Fruit fly (Drosophila melanogaster) whole organism, pupa: ENCODE data around the gene CG6067.

Source experiments
- CG10348 ChIP-seq: fragments of 200-800 bp; sonication (Bioruptor generic); IDR thresholded peaks from 2 replicates; pipeline ENCODE4 v1.3.6; 2022; ENCODE audit warnings: missing biosample characterization, missing genetic modification characterization
- CG12605 ChIP-seq: fragments of 200-800 bp; sonication (Bioruptor generic); IDR thresholded peaks from 2 replicates; pipeline ENCODE4 v1.3.6; 2022; ENCODE audit warnings: missing biosample characterization, missing genetic modification characterization
- CG13204 ChIP-seq: fragments of 200-800 bp; sonication (Bioruptor generic); optimal IDR thresholded peaks from 2 replicates; lab custom pipeline; 2018; ENCODE audit warnings: missing biosample characterization, mild to moderate bottlenecking, missing genetic modification characterization, moderate library complexity
- CG14655 ChIP-seq: fragments of 200-800 bp; sonication (Bioruptor generic); optimal IDR thresholded peaks from 3 replicates; lab custom pipeline; 2017; ENCODE audit warnings: mild to moderate bottlenecking, missing biosample characterization, missing genetic modification reagents, missing genetic modification characterization
- CG15710 ChIP-seq: fragments of 200-800 bp; sonication (Bioruptor generic); optimal IDR thresholded peaks from 2 replicates; lab custom pipeline; 2018; ENCODE audit warnings: missing biosample characterization, mild to moderate bottlenecking, missing genetic modification characterization, moderate library complexity
- CG17806 ChIP-seq: fragments of 200-800 bp; sonication (Bioruptor generic); optimal IDR thresholded peaks from 2 replicates; lab custom pipeline; 2018; ENCODE audit warnings: missing biosample characterization, mild to moderate bottlenecking, missing genetic modification characterization, moderate library complexity
- CG32121 ChIP-seq: fragments of 200-800 bp; sonication (Bioruptor generic); IDR thresholded peaks from 2 replicates; pipeline ENCODE4 v1.3.6; 2022; ENCODE audit warnings: missing biosample characterization, missing genetic modification characterization
- CG34367 ChIP-seq: fragments of 200-800 bp; sonication (Bioruptor generic); optimal IDR thresholded peaks from 2 replicates; lab custom pipeline; 2018; ENCODE audit warnings: missing biosample characterization, mild to moderate bottlenecking, missing genetic modification characterization
- CG4496 ChIP-seq: fragments of 200-800 bp; sonication (Bioruptor generic); IDR thresholded peaks from 3 replicates; pipeline ENCODE4 v1.3.6; 2022; ENCODE audit warnings: missing biosample characterization, missing genetic modification characterization
- CG8159 ChIP-seq: fragments of 200-800 bp; sonication (Bioruptor generic); optimal IDR thresholded peaks from 3 replicates; lab custom pipeline; 2018; ENCODE audit warnings: missing biosample characterization, mild to moderate bottlenecking, missing genetic modification characterization, moderate library complexity
- CG8301 ChIP-seq: fragments of 200-800 bp; sonication (Bioruptor generic); optimal IDR thresholded peaks from 2 replicates; lab custom pipeline; 2018; ENCODE audit warnings: missing biosample characterization, mild to moderate bottlenecking, missing genetic modification characterization
- CG9948 ChIP-seq: fragments of 200-800 bp; sonication (Bioruptor generic); optimal IDR thresholded peaks from 2 replicates; lab custom pipeline; 2018; ENCODE audit warnings: missing biosample characterization, mild to moderate bottlenecking, missing genetic modification characterization, moderate library complexity
- D1 ChIP-seq: fragments of 200-800 bp; sonication (Bioruptor generic); optimal IDR thresholded peaks from 2 replicates; lab custom pipeline; 2018; ENCODE audit warnings: missing biosample characterization, mild to moderate bottlenecking, missing genetic modification characterization, moderate library complexity
- EcR ChIP-seq: fragments of 200-800 bp; sonication (Bioruptor generic); optimal IDR thresholded peaks from 3 replicates; lab custom pipeline; 2019; ENCODE audit warnings: missing biosample characterization, missing genetic modification characterization, mild to moderate bottlenecking, moderate library complexity, missing genetic modification reagents
- Ets98B ChIP-seq: fragments of 200-800 bp; sonication (Bioruptor generic); IDR thresholded peaks from 2 replicates; pipeline ENCODE4 v1.3.6; 2022; ENCODE audit warnings: missing biosample characterization, missing genetic modification characterization
- Pif1A ChIP-seq: fragments of 200-800 bp; sonication (Bioruptor generic); optimal IDR thresholded peaks from 3 replicates; lab custom pipeline; 2016; ENCODE audit warnings: missing biosample characterization, missing genetic modification characterization
- Pif1B ChIP-seq: fragments of 200-800 bp; sonication (Bioruptor generic); optimal IDR thresholded peaks from 3 replicates; lab custom pipeline; 2016; ENCODE audit warnings: missing biosample characterization, missing genetic modification characterization
- Snoo ChIP-seq: fragments of 200-800 bp; sonication (Bioruptor generic); optimal IDR thresholded peaks from 3 replicates; lab custom pipeline; 2017; ENCODE audit warnings: missing biosample characterization, mild to moderate bottlenecking, missing genetic modification characterization, inconsistent platforms
- fd96Ca ChIP-seq: fragments of 200-800 bp; sonication (Bioruptor generic); IDR thresholded peaks from 3 replicates; pipeline ENCODE4 v1.3.6; 2022; ENCODE audit warnings: missing biosample characterization, missing genetic modification characterization
- gl ChIP-seq: fragments of 200-800 bp; sonication (Bioruptor generic); optimal IDR thresholded peaks from 2 replicates; lab custom pipeline; 2018; ENCODE audit warnings: missing biosample characterization, mild to moderate bottlenecking, missing genetic modification characterization
- rn ChIP-seq: fragments of 200-800 bp; sonication (Bioruptor generic); IDR thresholded peaks from 2 replicates; pipeline ENCODE4 v1.3.6; 2022; ENCODE audit warnings: missing biosample characterization, missing genetic modification characterization

The CG6067 gene

DNA sequence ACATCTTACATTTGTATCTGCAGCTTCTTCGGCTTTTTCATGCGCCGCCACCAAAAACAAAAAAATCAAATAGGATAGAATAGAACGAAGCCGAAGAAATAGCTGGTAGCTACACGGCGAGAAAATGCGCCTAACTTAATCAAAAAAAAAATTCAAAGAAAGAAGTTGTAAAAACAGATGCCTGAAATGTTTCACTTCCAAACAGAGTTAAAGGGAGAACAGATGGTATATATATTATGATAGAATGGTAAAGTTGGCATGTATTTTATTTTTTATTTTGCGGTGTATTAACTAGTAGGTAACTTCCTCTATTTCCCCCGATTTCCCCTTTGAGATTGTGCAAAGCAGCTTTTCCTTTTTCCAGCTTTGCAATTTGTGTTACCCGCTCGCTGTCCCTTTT, 31.1 kb upstream of the CG6067 start:
- TF ChIP-seq CG9948 (tag; lab: Kevin White, UChicago) (peak; percentile 59), gl (no peak), CG15710 (tag; lab: Kevin White, UChicago) (no peak), CG34367 (tag; lab: Kevin White, UChicago) (peak; percentile 37), CG10348 (no peak), CG32121 (GFP tag; lab: Robert Waterston, UW) (0 out of 2 replicates have a peak, but pooled peaks have one; percentile 14), Pif1B (GFP tag; lab: Kevin White, UChicago) (peak; percentile 64), CG14655 (GFP tag; lab: Kevin White, UChicago) (peak; percentile 91), D1 (tag; lab: Kevin White, UChicago) (peak; percentile 31), CG8301 (tag; lab: Kevin White, UChicago) (peak; percentile 84), fd96Ca (peak; percentile 59; the same call in 2 of the 3 replicates), CG17806 (peak; percentile 42), CG12605 (GFP tag; lab: Robert Waterston, UW) (peak; percentile 67), Pif1A (GFP tag; lab: Kevin White, UChicago) (peak; percentile 54), rn (GFP tag; lab: Robert Waterston, UW) (0 out of 2 replicates have a peak, but pooled peaks have one; percentile 33), Snoo (tag; lab: Kevin White, UChicago) (no peak), CG4496 (GFP tag; lab: Robert Waterston, UW) (peak; percentile 82), CG13204 (GFP tag; lab: Kevin White, UChicago) (no peak), Ets98B (GFP tag; lab: Robert Waterston, UW) (peak; percentile 65), CG8159 (tag; lab: Kevin White, UChicago) (peak; percentile 26), EcR (GFP tag; lab: Kevin White, UChicago) (no peak)

DNA sequence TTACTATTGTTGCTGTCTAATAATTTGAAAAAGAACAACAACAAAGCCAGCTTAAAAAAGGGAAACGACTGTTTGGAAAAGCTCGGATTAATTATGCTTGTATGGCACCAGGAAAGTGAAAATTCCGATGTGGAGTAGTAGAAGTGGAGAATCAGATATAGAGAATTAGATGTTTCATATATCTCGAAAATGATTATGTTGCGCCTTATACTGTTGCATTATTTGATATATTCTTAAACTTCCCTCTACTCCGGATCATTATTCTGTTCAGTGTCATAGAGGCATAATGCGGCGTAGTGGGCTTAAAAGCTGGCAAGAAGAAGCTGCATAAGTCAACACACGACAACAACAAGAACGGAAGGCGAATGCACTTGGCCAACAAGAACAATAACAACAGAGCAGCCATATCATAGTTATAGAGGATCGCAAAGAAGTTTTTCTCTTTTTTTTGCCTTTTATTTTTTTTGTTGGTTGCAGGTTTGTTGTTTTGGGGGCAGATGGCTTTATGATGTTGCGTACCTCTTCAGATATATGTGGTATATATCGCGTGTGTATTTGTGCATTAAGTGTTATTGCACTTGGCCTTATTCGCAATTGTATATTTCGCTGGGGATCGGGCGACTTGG, 29.5 kb upstream of the CG6067 start:
- peak; percentile 84 for TF ChIP-seq CG15710 (tag; lab: Kevin White, UChicago)
- TF ChIP-seq CG14655 (GFP tag; lab: Kevin White, UChicago): peak; percentile 94
- TF ChIP-seq Pif1A (GFP tag; lab: Kevin White, UChicago): peak; percentile 74
- TF ChIP-seq D1 (tag; lab: Kevin White, UChicago): peak; percentile 46
- TF ChIP-seq CG8301 (tag; lab: Kevin White, UChicago): peak; percentile 92
- TF ChIP-seq CG4496 (GFP tag; lab: Robert Waterston, UW): peak; percentile 93
- peak; percentile 89 for TF ChIP-seq EcR (GFP tag; lab: Kevin White, UChicago)
- TF ChIP-seq CG32121 (GFP tag; lab: Robert Waterston, UW): peak; percentile 49; the same call in 1 of the 2 replicates
- peak; percentile 87 for TF ChIP-seq Ets98B (GFP tag; lab: Robert Waterston, UW)
- peak; percentile 75 for TF ChIP-seq rn (GFP tag; lab: Robert Waterston, UW)
- peak; percentile 64 for TF ChIP-seq gl
- TF ChIP-seq CG12605 (GFP tag; lab: Robert Waterston, UW): peak; percentile 91
- TF ChIP-seq fd96Ca: peak; percentile 84
- TF ChIP-seq CG9948 (tag; lab: Kevin White, UChicago): peak; percentile 81
- TF ChIP-seq Pif1B (GFP tag; lab: Kevin White, UChicago): peak; percentile 79
- peak; percentile 84 for TF ChIP-seq CG34367 (tag; lab: Kevin White, UChicago)
- peak; percentile 57 for TF ChIP-seq Snoo (tag; lab: Kevin White, UChicago)
- peak; percentile 97 for TF ChIP-seq CG17806
- peak; percentile 85 for TF ChIP-seq CG8159 (tag; lab: Kevin White, UChicago)
- peak; percentile 16 for TF ChIP-seq CG13204 (GFP tag; lab: Kevin White, UChicago)
- no peak for TF ChIP-seq CG10348

DNA sequence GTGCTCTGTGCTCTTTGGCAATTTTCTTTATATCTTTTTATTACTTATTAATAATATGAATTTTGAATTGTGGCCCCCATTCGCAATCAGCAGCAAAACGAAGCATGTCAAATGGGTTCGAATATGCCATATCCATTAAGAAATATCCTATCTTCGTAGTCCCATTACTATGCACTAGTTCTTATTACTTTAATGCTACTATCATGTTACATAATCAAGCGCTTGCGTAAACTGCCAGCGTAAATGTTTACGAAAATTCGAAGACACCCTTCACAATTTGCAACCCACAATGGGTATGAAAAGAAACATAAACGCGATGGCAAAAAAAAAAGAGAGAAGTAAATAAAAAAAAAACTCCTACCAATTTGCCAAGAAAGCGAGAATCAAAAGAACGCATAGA, 28.7 kb upstream of the CG6067 start:
- TF ChIP-seq Pif1B (GFP tag; lab: Kevin White, UChicago): peak; percentile 57
- TF ChIP-seq EcR (GFP tag; lab: Kevin White, UChicago): no peak
- TF ChIP-seq CG32121 (GFP tag; lab: Robert Waterston, UW): peak; percentile 49; the same call in 1 of the 2 replicates
- TF ChIP-seq CG15710 (tag; lab: Kevin White, UChicago): peak; percentile 62
- TF ChIP-seq rn (GFP tag; lab: Robert Waterston, UW): no peak
- TF ChIP-seq D1 (tag; lab: Kevin White, UChicago): no peak
- peak; percentile 84 for TF ChIP-seq fd96Ca
- TF ChIP-seq CG12605 (GFP tag; lab: Robert Waterston, UW): peak; percentile 74
- TF ChIP-seq CG13204 (GFP tag; lab: Kevin White, UChicago): no peak
- TF ChIP-seq CG10348: no peak
- TF ChIP-seq Pif1A (GFP tag; lab: Kevin White, UChicago): peak; percentile 53
- TF ChIP-seq CG8301 (tag; lab: Kevin White, UChicago): peak; percentile 72
- peak; percentile 73 for TF ChIP-seq CG17806
- no peak for TF ChIP-seq Snoo (tag; lab: Kevin White, UChicago)
- TF ChIP-seq CG14655 (GFP tag; lab: Kevin White, UChicago): peak; percentile 77
- TF ChIP-seq CG34367 (tag; lab: Kevin White, UChicago): peak; percentile 76
- TF ChIP-seq CG8159 (tag; lab: Kevin White, UChicago): peak; percentile 65
- peak; percentile 70 for TF ChIP-seq Ets98B (GFP tag; lab: Robert Waterston, UW)
- TF ChIP-seq CG4496 (GFP tag; lab: Robert Waterston, UW): peak; percentile 70; the same call in 2 of the 3 replicates
- TF ChIP-seq CG9948 (tag; lab: Kevin White, UChicago): peak; percentile 75
- TF ChIP-seq gl: peak; percentile 28

DNA sequence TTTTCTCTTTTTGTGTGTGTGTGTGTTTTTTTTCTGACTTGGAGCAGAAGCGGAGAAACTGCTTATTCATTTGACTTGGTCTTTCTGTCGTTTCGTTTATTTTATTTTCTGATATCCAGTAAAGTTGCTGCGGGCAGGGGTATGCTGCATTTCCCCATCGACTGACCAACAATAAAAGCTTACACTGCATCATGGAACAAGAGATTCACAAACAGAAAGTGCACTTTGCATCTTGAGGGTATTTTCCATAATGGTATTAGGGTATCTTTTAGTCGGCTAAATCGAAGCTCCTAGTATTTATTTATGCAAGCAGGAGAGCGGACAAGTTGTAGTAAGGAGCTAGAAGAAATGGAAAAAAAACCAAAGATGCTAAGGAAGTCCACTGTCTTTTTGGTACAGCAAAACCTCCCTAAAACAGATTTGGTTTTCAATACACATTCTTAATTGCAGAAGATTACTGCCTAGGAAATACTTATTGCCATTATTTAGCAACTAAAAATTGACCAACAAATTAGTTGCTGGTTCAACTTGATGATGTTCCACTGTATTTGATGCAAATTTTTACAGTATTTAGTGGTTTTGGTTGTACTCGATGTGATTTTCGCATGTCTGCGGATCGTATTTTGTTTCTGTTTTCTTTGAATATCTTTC, 23.0 kb upstream of the CG6067 start:
- peak; percentile 67 for TF ChIP-seq CG34367 (tag; lab: Kevin White, UChicago)
- TF ChIP-seq gl: peak; percentile 59
- peak; percentile 88 for TF ChIP-seq Ets98B (GFP tag; lab: Robert Waterston, UW)
- peak; percentile 65 for TF ChIP-seq CG32121 (GFP tag; lab: Robert Waterston, UW)
- peak; percentile 77 for TF ChIP-seq CG12605 (GFP tag; lab: Robert Waterston, UW)
- peak; percentile 49 for TF ChIP-seq rn (GFP tag; lab: Robert Waterston, UW)
- no peak for TF ChIP-seq D1 (tag; lab: Kevin White, UChicago)
- peak; percentile 85 for TF ChIP-seq Pif1A (GFP tag; lab: Kevin White, UChicago)
- peak; percentile 91; the same call in 2 of the 3 replicates for TF ChIP-seq CG4496 (GFP tag; lab: Robert Waterston, UW)
- TF ChIP-seq CG15710 (tag; lab: Kevin White, UChicago): peak; percentile 70
- TF ChIP-seq CG13204 (GFP tag; lab: Kevin White, UChicago): no peak
- 0 out of 2 replicates have a peak, but pooled peaks have one; percentile 6 for TF ChIP-seq CG10348
- peak; percentile 64 for TF ChIP-seq CG8159 (tag; lab: Kevin White, UChicago)
- TF ChIP-seq CG9948 (tag; lab: Kevin White, UChicago): peak; percentile 63
- peak; percentile 49 for TF ChIP-seq Snoo (tag; lab: Kevin White, UChicago)
- peak; percentile 90 for TF ChIP-seq fd96Ca
- peak; percentile 67 for TF ChIP-seq CG17806
- no peak for TF ChIP-seq EcR (GFP tag; lab: Kevin White, UChicago)
- peak; percentile 87 for TF ChIP-seq CG14655 (GFP tag; lab: Kevin White, UChicago)
- TF ChIP-seq Pif1B (GFP tag; lab: Kevin White, UChicago): peak; percentile 87
- peak; percentile 90 for TF ChIP-seq CG8301 (tag; lab: Kevin White, UChicago)
- TF ChIP-seq, all 21 proteins: peak for 18
